Fruit fly (Drosophila melanogaster) whole organism, embryonic: ENCODE data around the gene CG6790.
A peak's percentile ranks its signal among the peaks of the same experiment; 100 is the strongest.

Source experiments
- Aef1 ChIP-seq: fragments of 200-800 bp; sonication (Bioruptor generic); IDR thresholded peaks from 3 replicates; pipeline ENCODE4 v1.3.6; 2022; ENCODE audit warnings: missing biosample characterization, missing genetic modification characterization
- Bgb ChIP-seq: fragments of 200-800 bp; sonication (Bioruptor generic); IDR thresholded peaks from 2 replicates; pipeline ENCODE4 v1.3.6; 2022; ENCODE audit warnings: missing biosample characterization, missing genetic modification characterization; ENCODE audit not compliant: partially characterized antibody
- CG12942 ChIP-seq: fragments of 200-800 bp; sonication (Bioruptor generic); optimal IDR thresholded peaks from 3 replicates; lab custom pipeline; 2016; ENCODE audit warnings: missing biosample characterization, missing genetic modification characterization
- CG13287 ChIP-seq: fragments of 200-800 bp; sonication (Bioruptor generic); IDR thresholded peaks from 2 replicates; pipeline ENCODE4 v1.3.6; 2022; ENCODE audit warnings: missing biosample characterization, missing genetic modification characterization; ENCODE audit not compliant: partially characterized antibody
- CG15269 ChIP-seq: fragments of 200-800 bp; sonication (Bioruptor generic); optimal IDR thresholded peaks from 2 replicates; lab custom pipeline; 2018; ENCODE audit warnings: missing biosample characterization, mild to moderate bottlenecking, missing genetic modification characterization, moderate library complexity
- CG31365 ChIP-seq: fragments of 200-800 bp; sonication (Bioruptor generic); optimal IDR thresholded peaks from 2 replicates; lab custom pipeline; 2018; ENCODE audit warnings: missing biosample characterization, mild to moderate bottlenecking, missing genetic modification characterization
- CG31441 ChIP-seq: fragments of 200-800 bp; sonication (Bioruptor generic); IDR thresholded peaks from 2 replicates; pipeline ENCODE4 v1.3.6; 2022; ENCODE audit warnings: missing biosample characterization, missing genetic modification characterization
- CG34422 ChIP-seq: fragments of 200-800 bp; sonication (Bioruptor generic); IDR thresholded peaks from 3 replicates; pipeline ENCODE4 v1.3.6; 2022; ENCODE audit warnings: missing biosample characterization, missing genetic modification characterization
- CG3726 ChIP-seq: fragments of 200-800 bp; sonication (Bioruptor generic); IDR thresholded peaks from 3 replicates; pipeline ENCODE4, ENCODE4 v1.3.6; 2022; ENCODE audit warnings: missing biosample characterization, missing genetic modification characterization
- CG4854 ChIP-seq: fragments of 200-800 bp; sonication (Bioruptor generic); optimal IDR thresholded peaks from 2 replicates; lab custom pipeline; 2016; ENCODE audit warnings: missing biosample characterization, missing genetic modification characterization, inconsistent platforms
- CG5953 ChIP-seq: fragments of 200-800 bp; sonication (Bioruptor generic); IDR thresholded peaks from 2 replicates; pipeline ENCODE4 v1.3.6; 2022; ENCODE audit warnings: missing biosample characterization, missing genetic modification characterization
- CG7271 ChIP-seq: fragments of 200-800 bp; sonication (Bioruptor generic); optimal IDR thresholded peaks from 2 replicates; lab custom pipeline; 2018; ENCODE audit warnings: missing biosample characterization, mild to moderate bottlenecking, missing genetic modification characterization, moderate library complexity
- CG7745 ChIP-seq: fragments of 200-800 bp; sonication (Bioruptor generic); optimal IDR thresholded peaks from 2 replicates; lab custom pipeline; 2018; ENCODE audit warnings: missing biosample characterization, mild to moderate bottlenecking, missing genetic modification characterization, moderate library complexity
- CHES-1-like ChIP-seq: fragments of 200-800 bp; sonication (Bioruptor generic); optimal IDR thresholded peaks from 2 replicates; lab custom pipeline; 2016; ENCODE audit warnings: missing biosample characterization, missing genetic modification characterization
- Fer2 ChIP-seq: fragments of 200-800 bp; sonication (Bioruptor generic); optimal IDR thresholded peaks from 2 replicates; lab custom pipeline; 2018; ENCODE audit warnings: missing biosample characterization, mild to moderate bottlenecking, missing genetic modification characterization, moderate library complexity
- Gug ChIP-seq: fragments of 200-800 bp; sonication (Bioruptor generic); IDR thresholded peaks from 4 replicates; pipeline ENCODE4 v1.3.6; 2022; ENCODE audit warnings: missing biosample characterization, missing genetic modification characterization
- Hand ChIP-seq: fragments of 200-800 bp; sonication (Bioruptor generic); optimal IDR thresholded peaks from 2 replicates; lab custom pipeline; 2017; ENCODE audit warnings: mild to moderate bottlenecking, missing biosample characterization, missing genetic modification reagents, missing genetic modification characterization
- Jarid2 ChIP-seq: fragments of 200-800 bp; sonication (Bioruptor generic); optimal IDR thresholded peaks from 3 replicates; lab custom pipeline; 2017; ENCODE audit warnings: mild to moderate bottlenecking, missing biosample characterization, missing genetic modification reagents, missing genetic modification characterization
- Lhr ChIP-seq: fragments of 200-800 bp; sonication (Bioruptor generic); optimal IDR thresholded peaks from 3 replicates; lab custom pipeline; 2017; ENCODE audit warnings: mild to moderate bottlenecking, missing biosample characterization, missing genetic modification reagents, missing genetic modification characterization
- MBD-R2 ChIP-seq: fragments of 200-800 bp; sonication (Bioruptor generic); IDR thresholded peaks from 2 replicates; pipeline ENCODE4 v1.3.6; 2022; ENCODE audit warnings: missing biosample characterization, missing genetic modification characterization
- NC2α ChIP-seq: fragments of 200-800 bp; sonication (Bioruptor generic); optimal IDR thresholded peaks from 2 replicates; lab custom pipeline; 2016; ENCODE audit warnings: missing biosample characterization, missing genetic modification characterization
- NK7.1 ChIP-seq: fragments of 200-800 bp; sonication (Bioruptor generic); optimal IDR thresholded peaks from 3 replicates; lab custom pipeline; 2016; ENCODE audit warnings: missing biosample characterization, missing genetic modification characterization
- Neu2 ChIP-seq: fragments of 200-800 bp; sonication (Bioruptor generic); optimal IDR thresholded peaks from 3 replicates; lab custom pipeline; 2016; ENCODE audit warnings: missing biosample characterization, missing genetic modification characterization, borderline replicate concordance
- Oaz ChIP-seq: fragments of 200-800 bp; sonication (Bioruptor generic); IDR thresholded peaks from 2 replicates; pipeline ENCODE4 v1.3.6; 2022; ENCODE audit warnings: missing biosample characterization, missing genetic modification characterization
- Rfx ChIP-seq: fragments of 200-800 bp; sonication (Bioruptor generic); IDR thresholded peaks from 2 replicates; pipeline ENCODE4 v1.3.6; 2022; ENCODE audit warnings: missing biosample characterization, missing genetic modification characterization
- Six4 ChIP-seq: fragments of 200-800 bp; sonication (Bioruptor generic); optimal IDR thresholded peaks from 2 replicates; lab custom pipeline; 2016; ENCODE audit warnings: missing biosample characterization, missing genetic modification characterization
- Sox100B ChIP-seq: fragments of 200-800 bp; sonication (Bioruptor generic); optimal IDR thresholded peaks from 3 replicates; lab custom pipeline; 2018; ENCODE audit warnings: missing biosample characterization, mild to moderate bottlenecking, missing genetic modification characterization
- Sry-δ ChIP-seq: fragments of 200-800 bp; sonication (Bioruptor generic); optimal IDR thresholded peaks from 2 replicates; lab custom pipeline; 2016; ENCODE audit warnings: missing biosample characterization, missing genetic modification characterization
- Vsx1 ChIP-seq: fragments of 200-800 bp; sonication (Bioruptor generic); optimal IDR thresholded peaks from 2 replicates; lab custom pipeline; 2017; ENCODE audit warnings: missing biosample characterization, mild to moderate bottlenecking, missing genetic modification characterization, missing genetic modification reagents
- amos ChIP-seq: fragments of 200-800 bp; sonication (Bioruptor generic); IDR thresholded peaks from 2 replicates; pipeline ENCODE4 v1.3.6; 2022; ENCODE audit warnings: missing biosample characterization, missing genetic modification characterization; ENCODE audit not compliant: partially characterized antibody
- ap ChIP-seq: fragments of 200-800 bp; sonication (Bioruptor generic); IDR thresholded peaks from 2 replicates; pipeline ENCODE4 v1.3.6; 2022; ENCODE audit warnings: missing biosample characterization, missing genetic modification characterization
- dan ChIP-seq: fragments of 200-800 bp; sonication (Bioruptor generic); IDR thresholded peaks from 2 replicates; pipeline ENCODE4 v1.3.6; 2022; ENCODE audit warnings: missing biosample characterization, missing genetic modification characterization
- dimm ChIP-seq: fragments of 200-800 bp; sonication (Bioruptor generic); IDR thresholded peaks from 2 replicates; pipeline ENCODE4 v1.3.6; 2022; ENCODE audit warnings: missing biosample characterization, missing genetic modification characterization
- emc ChIP-seq: fragments of 200-800 bp; sonication (Bioruptor generic); optimal IDR thresholded peaks from 2 replicates; lab custom pipeline; 2016; ENCODE audit warnings: missing biosample characterization, missing genetic modification characterization
- eve ChIP-seq, 2 experiments: fragments of >200 bp; optimal IDR thresholded peaks; 2 replicates each; lab custom pipeline; 2017; ENCODE audit warnings: missing biosample characterization in 2 of 2, missing genetic modification characterization in 2 of 2
- ftz-f1 ChIP-seq: fragments of 200-800 bp; sonication (Bioruptor generic); optimal IDR thresholded peaks from 2 replicates; lab custom pipeline; 2016; ENCODE audit warnings: missing biosample characterization, missing genetic modification characterization
- her ChIP-seq: fragments of 200-800 bp; sonication (Bioruptor generic); optimal IDR thresholded peaks from 2 replicates; lab custom pipeline; 2016; ENCODE audit warnings: missing biosample characterization, missing genetic modification characterization
- insv ChIP-seq, 2 experiments: fragments of 200-800 bp; sonication (Bioruptor generic); optimal IDR thresholded peaks; 3 replicates each; lab custom pipeline; 2016 to 2018; ENCODE audit warnings: missing biosample characterization in 2 of 2, missing genetic modification characterization in 2 of 2
- nerfin-1 ChIP-seq: fragments of 200-800 bp; sonication (Bioruptor generic); optimal IDR thresholded peaks from 3 replicates; lab custom pipeline; 2019; ENCODE audit warnings: missing biosample characterization, mild to moderate bottlenecking, missing genetic modification characterization, moderate library complexity
- odd ChIP-seq: fragments of 200-800 bp; sonication (Bioruptor generic); optimal IDR thresholded peaks from 2 replicates; lab custom pipeline; 2017; ENCODE audit warnings: missing biosample characterization, mild to moderate bottlenecking, missing genetic modification characterization
- pho ChIP-seq: fragments of 200-800 bp; sonication (Bioruptor generic); optimal IDR thresholded peaks from 2 replicates; lab custom pipeline; 2016; ENCODE audit warnings: missing biosample characterization, missing genetic modification characterization
- pros ChIP-seq: fragments of 200-800 bp; sonication (Bioruptor generic); optimal IDR thresholded peaks from 3 replicates; lab custom pipeline; 2019; ENCODE audit warnings: missing biosample characterization, mild to moderate bottlenecking, missing genetic modification characterization, moderate library complexity
- pum ChIP-seq: fragments of 200-800 bp; sonication (Bioruptor generic); optimal IDR thresholded peaks from 2 replicates; lab custom pipeline; 2016; ENCODE audit warnings: missing biosample characterization, missing genetic modification characterization
- repo ChIP-seq: fragments of 200-800 bp; sonication (Bioruptor generic); optimal IDR thresholded peaks from 2 replicates; lab custom pipeline; 2016; ENCODE audit warnings: missing biosample characterization, missing genetic modification characterization
- row ChIP-seq: fragments of 200-800 bp; sonication (Bioruptor generic); IDR thresholded peaks from 3 replicates; pipeline ENCODE4 v1.3.6; 2022; ENCODE audit warnings: missing biosample characterization, missing genetic modification characterization
- sc ChIP-seq, 3 experiments: fragments of >200 bp in 2 of 3; fragments of 200-800 bp in 1 of 3; sonication (Bioruptor generic) in 1 of 3; optimal IDR thresholded peaks; 2 replicates in 2 of 3; 3 replicates in 1 of 3; lab custom pipeline; 2017; ENCODE audit warnings: mild to moderate bottlenecking in 1 of 3, missing biosample characterization in 1 of 3, missing genetic modification characterization in 1 of 3, missing genetic modification reagents in 1 of 3
- sd ChIP-seq: fragments of 200-800 bp; sonication (Bioruptor generic); optimal IDR thresholded peaks from 3 replicates; lab custom pipeline; 2018; ENCODE audit warnings: missing biosample characterization, mild to moderate bottlenecking, missing genetic modification characterization, moderate library complexity
- usp ChIP-seq: fragments of >200 bp; optimal IDR thresholded peaks from 2 replicates; lab custom pipeline; 2017; ENCODE audit warnings: missing biosample characterization, missing genetic modification characterization
- wdn ChIP-seq: fragments of 200-800 bp; sonication (Bioruptor generic); IDR thresholded peaks from 2 replicates; pipeline ENCODE4 v1.3.6; 2022; ENCODE audit warnings: missing biosample characterization, missing genetic modification characterization

CG6790 gene

DNA sequence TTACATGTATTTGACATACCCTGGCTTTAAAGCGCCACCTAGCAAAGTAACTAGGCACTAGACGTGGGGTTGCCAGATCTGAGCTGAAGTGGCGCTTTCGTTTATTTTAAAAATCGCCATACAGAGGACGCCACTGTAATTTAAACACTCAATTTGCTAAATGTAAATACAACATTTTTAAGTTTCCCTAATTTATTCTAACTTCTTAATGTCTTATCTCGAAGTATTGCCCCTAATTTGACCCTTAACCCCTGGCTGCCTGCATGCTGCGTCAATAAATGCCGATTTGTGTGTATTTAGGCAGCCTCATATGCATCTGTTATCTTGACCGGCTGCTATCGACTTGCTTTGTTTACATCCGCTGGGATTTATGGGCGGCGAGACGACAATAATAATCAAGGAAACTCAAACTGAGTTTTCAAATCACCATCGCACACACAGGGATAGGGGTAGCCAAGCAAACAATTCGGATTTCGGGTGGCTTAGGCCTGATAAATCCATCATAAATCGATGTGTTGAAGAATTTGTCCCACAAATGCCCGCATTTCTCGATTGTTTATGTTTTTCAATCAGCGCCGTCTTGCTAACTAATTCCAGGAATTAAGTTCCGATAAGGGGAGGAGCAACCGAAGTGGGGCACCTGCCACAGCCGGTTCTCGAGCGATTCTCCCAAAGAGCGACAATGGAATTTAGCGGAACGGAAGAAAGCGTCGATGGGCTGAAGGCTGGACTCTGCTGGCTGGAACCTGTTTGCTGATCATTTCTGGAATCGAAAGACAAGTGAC lies 34.9 kb upstream of the CG6790 start (continued):
- TF ChIP-seq Sry-δ (GFP tag; lab: Kevin White, UChicago) (peak; percentile 24), Gug (GFP tag; lab: Robert Waterston, UW) (peak; percentile 74), NK7.1 (peak; percentile 51), CG15269 (tag; lab: Kevin White, UChicago) (peak; percentile 34), CG7745 (tag; lab: Kevin White, UChicago) (peak; percentile 83), nerfin-1 (tag; lab: Kevin White, UChicago) (no peak), wdn (GFP tag; lab: Robert Waterston, UW) (no peak), Fer2 (tag; lab: Kevin White, UChicago) (no peak), dimm (GFP tag; lab: Robert Waterston, UW) (no peak), Hand (GFP tag; lab: Kevin White, UChicago) (no peak), Lhr (GFP tag; lab: Kevin White, UChicago) (peak; percentile 90), CG13287 (peak; percentile 18; the same call in 1 of the 2 replicates), pros (peak; percentile 83), dan (GFP tag; lab: Robert Waterston, UW) (no peak; the same call in 1 of the 2 replicates), repo (GFP tag; lab: Kevin White, UChicago) (peak; percentile 3), odd (GFP tag; lab: Kevin White, UChicago) (no peak), Jarid2 (peak; percentile 23), amos (GFP tag; lab: Robert Waterston, UW) (peak; percentile 73), sd (tag; lab: Kevin White, UChicago) (peak; percentile 23), sc (optimal IDR thresholded peaks at IDR 0.05; lab: Kevin White, UChicago) (no peak), sc (GFP tag; optimal IDR thresholded peaks at IDR 0.05; lab: Kevin White, UChicago) (peak; percentile 22), usp (GFP tag; lab: Kevin White, UChicago) (no peak), CHES-1-like (GFP tag; lab: Kevin White, UChicago) (no peak), CG31365 (no peak), pum (GFP tag; lab: Kevin White, UChicago) (peak; percentile 49), Bgb (GFP tag; lab: Robert Waterston, UW) (peak; percentile 84), her (GFP tag; lab: Kevin White, UChicago) (peak; percentile 3), emc (peak; percentile 30), MBD-R2 (GFP tag; lab: Robert Waterston, UW) (no peak), Oaz (GFP tag; lab: Robert Waterston, UW) (no peak), insv (GFP tag; optimal IDR thresholded peaks at IDR 0.05; lab: Kevin White, UChicago) (peak in 1 of 2 experiments; percentile 64), CG34422 (peak; percentile 85), Aef1 (GFP tag; lab: Robert Waterston, UW) (peak; percentile 62), CG31441 (peak; percentile 44; the same call in 1 of the 2 replicates), CG3726 (GFP tag; lab: Robert Waterston, UW) (no peak), pho (peak; percentile 43), CG12942 (GFP tag; lab: Kevin White, UChicago) (peak; percentile 62), ftz-f1 (no peak), NC2α (GFP tag; lab: Kevin White, UChicago) (peak; percentile 5), ap (GFP tag; lab: Robert Waterston, UW) (peak; percentile 11; the same call in 1 of the 2 replicates), CG7271 (no peak), Sox100B (GFP tag; lab: Kevin White, UChicago) (no peak), Six4 (peak; percentile 35), Vsx1 (GFP tag; lab: Kevin White, UChicago) (no peak), eve (GFP tag; optimal IDR thresholded peaks at IDR 0.05; lab: Kevin White, UChicago) (peak in 1 of 2 experiments; percentile 18), CG4854 (GFP tag; lab: Kevin White, UChicago) (peak; percentile 65), Rfx (GFP tag; lab: Robert Waterston, UW) (peak; percentile 88), Neu2 (GFP tag; lab: Kevin White, UChicago) (no peak), CG5953 (GFP tag; lab: Robert Waterston, UW) (no peak), row (peak; percentile 42; the same call in 2 of the 3 replicates)
